Fruit fly (Drosophila melanogaster) Kc167 (cell line): ENCODE data around the gene olf413.

Experiments used
- Myc ChIP-seq: fragments of >200 bp; optimal IDR thresholded peaks from 2 replicates; lab custom pipeline; 2017; ENCODE audit warnings: missing external identifiers
- Sin3A ChIP-seq: fragments of >200 bp; optimal IDR thresholded peaks from 2 replicates; lab custom pipeline; 2018; ENCODE audit warnings: missing external identifiers
- h ChIP-seq: fragments of >200 bp; optimal IDR thresholded peaks from 3 replicates; lab custom pipeline; 2018; ENCODE audit warnings: missing external identifiers
- insv ChIP-seq: fragments of >200 bp; optimal IDR thresholded peaks from 3 replicates; lab custom pipeline; 2018; ENCODE audit warnings: missing external identifiers
- psq ChIP-seq: fragments of >200 bp; optimal IDR thresholded peaks from 2 replicates; lab custom pipeline; 2017; ENCODE audit warnings: missing external identifiers
- ttk ChIP-seq: sonication (Bioruptor generic); optimal IDR thresholded peaks from 2 replicates; lab custom pipeline; 2017; ENCODE audit warnings: missing external identifiers

Gene olf413

dm6 chr3L:22181555-22181954 is 45.7 kb downstream of the olf413 start:
- TF ChIP-seq psq (no peak), insv (no peak), Myc (lab: Kevin White, UChicago) (no peak), Sin3A (lab: Kevin White, UChicago) (no peak), ttk (lab: Kevin White, UChicago) (no peak), h (no peak)

dm6 chr3L:22186404-22186803 is 50.5 kb downstream of the olf413 start:
- TF ChIP-seq Myc (lab: Kevin White, UChicago) (no peak), insv (no peak), Sin3A (lab: Kevin White, UChicago) (no peak), psq (no peak), ttk (lab: Kevin White, UChicago) (no peak), h (no peak)

dm6 chr3L:22187364-22187763 is 51.5 kb downstream of the olf413 start:
- no peak for TF ChIP-seq Sin3A (lab: Kevin White, UChicago)
- TF ChIP-seq Myc (lab: Kevin White, UChicago) = no peak
- no peak for TF ChIP-seq ttk (lab: Kevin White, UChicago)
- TF ChIP-seq h = no peak
- no peak for TF ChIP-seq insv
- no peak for TF ChIP-seq psq

dm6 chr3L:22191055-22191877 is 55.4 kb downstream of the olf413 start:
- TF ChIP-seq h (no peak), ttk (lab: Kevin White, UChicago) (no peak), insv (no peak), Myc (lab: Kevin White, UChicago) (no peak), Sin3A (lab: Kevin White, UChicago) (no peak), psq (no peak)

dm6 chr3L:22192214-22192924 is 56.5 kb downstream of the olf413 start:
- no peak for TF ChIP-seq psq
- TF ChIP-seq Myc (lab: Kevin White, UChicago) = no peak
- TF ChIP-seq ttk (lab: Kevin White, UChicago) = no peak

- TF ChIP-seq Sin3A (lab: Kevin White, UChicago) = no peak
- TF ChIP-seq psq = no peak
- TF ChIP-seq Myc (lab: Kevin White, UChicago) = no peak
- no peak for TF ChIP-seq ttk (lab: Kevin White, UChicago)
- TF ChIP-seq h = no peak
- TF ChIP-seq insv = no peak
Measured at dm6 chr3L:22192925-22193305, 57.0 kb downstream of the olf413 start.

- TF ChIP-seq Sin3A (lab: Kevin White, UChicago) = no peak
- no peak for TF ChIP-seq ttk (lab: Kevin White, UChicago)
- no peak for TF ChIP-seq h
- TF ChIP-seq insv = no peak
- TF ChIP-seq psq = no peak
- TF ChIP-seq Myc (lab: Kevin White, UChicago) = no peak
Measured at dm6 chr3L:22197666-22198065, 61.8 kb downstream of the olf413 start.

dm6 chr3L:22199351-22199750 is 63.5 kb downstream of the olf413 start:
- TF ChIP-seq Myc (lab: Kevin White, UChicago) = no peak
- TF ChIP-seq insv = no peak

- no peak for TF ChIP-seq psq
- no peak for TF ChIP-seq h
- TF ChIP-seq ttk (lab: Kevin White, UChicago) = no peak
- no peak for TF ChIP-seq insv
- no peak for TF ChIP-seq Myc (lab: Kevin White, UChicago)
- no peak for TF ChIP-seq Sin3A (lab: Kevin White, UChicago)
Measured at dm6 chr3L:22204527-22204926, 68.6 kb downstream of the olf413 start.

- TF ChIP-seq h (no peak), ttk (lab: Kevin White, UChicago) (no peak), Sin3A (lab: Kevin White, UChicago) (no peak), insv (no peak), Myc (lab: Kevin White, UChicago) (no peak), psq (no peak)
Measured at dm6 chr3L:22207113-22207512, 71.2 kb downstream of the olf413 start.

- TF ChIP-seq insv (no peak), ttk (lab: Kevin White, UChicago) (no peak), Sin3A (lab: Kevin White, UChicago) (no peak), psq (no peak), Myc (lab: Kevin White, UChicago) (no peak), h (no peak)
Measured at dm6 chr3L:22209658-22210057, 73.8 kb downstream of the olf413 start.

- TF ChIP-seq h = no peak
- no peak for TF ChIP-seq Sin3A (lab: Kevin White, UChicago)
- no peak for TF ChIP-seq ttk (lab: Kevin White, UChicago)
- no peak for TF ChIP-seq Myc (lab: Kevin White, UChicago)
- TF ChIP-seq insv = no peak
- TF ChIP-seq psq = no peak
Measured at dm6 chr3L:22214725-22215124, 78.8 kb downstream of the olf413 start.

- no peak for TF ChIP-seq ttk (lab: Kevin White, UChicago)
- no peak for TF ChIP-seq Myc (lab: Kevin White, UChicago)
- TF ChIP-seq psq = no peak
- no peak for TF ChIP-seq Sin3A (lab: Kevin White, UChicago)
- no peak for TF ChIP-seq insv
- TF ChIP-seq h = no peak
Measured at dm6 chr3L:22223071-22223470, 87.2 kb downstream of the olf413 start.
